Worm (Caenorhabditis elegans) whole organism, L3 larva: Measurements from ENCODE around the gene Y57G11C.40.

ENCODE experiments used
- egl-27 ChIP-seq: sonication (generic microtip); optimal IDR thresholded peaks from 4 replicates; lab custom pipeline; 2017; ENCODE audit warnings: missing biosample characterization, missing genetic modification reagents, missing genetic modification characterization
- skn-1 ChIP-seq: fragments of 150-350 bp; optimal IDR thresholded peaks from 2 replicates; lab custom pipeline; 2014; ENCODE audit warnings: missing biosample characterization, missing genetic modification characterization
- ztf-4 ChIP-seq: fragments of 150-350 bp; optimal IDR thresholded peaks from 2 replicates; lab custom pipeline; 2014; ENCODE audit warnings: missing biosample characterization, missing genetic modification characterization

DNA sequence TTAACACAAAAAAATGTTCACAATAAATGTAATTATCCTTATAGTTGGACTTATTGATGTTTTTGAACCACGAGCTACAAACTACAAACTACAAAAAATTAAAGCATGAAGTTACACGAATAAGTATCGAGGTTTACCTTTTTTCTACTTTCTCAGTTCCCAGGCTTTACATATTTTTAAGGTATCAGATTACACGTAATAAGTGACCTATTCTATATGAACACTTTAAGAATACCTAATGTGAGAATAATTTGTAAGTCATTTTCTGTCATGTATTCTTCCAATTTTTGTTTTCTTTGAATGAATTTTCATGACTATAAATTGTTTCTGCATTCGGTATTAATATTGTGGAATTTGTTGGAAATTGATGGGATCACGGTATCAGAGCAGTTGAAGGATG lies 11.4 kb upstream of the Y57G11C.40 start, which contains the start of gene lgc-8:
- TF ChIP-seq skn-1 (tag; lab: Kevin White, UChicago): no peak
- no peak for TF ChIP-seq egl-27
- no peak for TF ChIP-seq ztf-4
